Fruit fly (Drosophila melanogaster): ENCODE results near the gene CG5157.

- TF ChIP-seq CTCF (optimal IDR thresholded peaks at IDR 0.05) (no peak), CG8478 (optimal IDR thresholded peaks at IDR 0.05) (no peak)
Measured at dm6 chr3L:16112069-16112820, 25.4 kb downstream of the CG5157 start, which contains the start of gene Zn72D.

Measured in S2 (cell line).